Worm (Caenorhabditis elegans) whole organism, young adult: ENCODE measurements around the gene scl-13.

Source experiments
- B0261.1 ChIP-seq: sonication (generic microtip); optimal IDR thresholded peaks from 2 replicates; lab custom pipeline; 2016; ENCODE audit warnings: mild to moderate bottlenecking, missing genetic modification characterization, moderate library complexity, missing compliant biosample characterization
- B0336.3 ChIP-seq: fragments of 200-800 bp; sonication (Bioruptor generic); IDR thresholded peaks from 2 replicates; pipeline ENCODE4 v1.3.6; 2022; ENCODE audit warnings: missing genetic modification characterization, missing compliant biosample characterization
- F10E7.11 ChIP-seq: sonication (generic microtip); optimal IDR thresholded peaks from 2 replicates; lab custom pipeline; 2017; ENCODE audit warnings: mild to moderate bottlenecking, missing genetic modification characterization, moderate library complexity, missing compliant biosample characterization
- F57A8.1 ChIP-seq: fragments of 200-800 bp; sonication (Bioruptor generic); optimal IDR thresholded peaks from 2 replicates; lab custom pipeline; 2018; ENCODE audit warnings: mild to moderate bottlenecking, missing genetic modification characterization, moderate library complexity, missing compliant biosample characterization
- K11D2.4 ChIP-seq: fragments of 200-800 bp; sonication (Bioruptor generic); IDR thresholded peaks from 2 replicates; pipeline ENCODE4 v1.3.6; 2022; ENCODE audit warnings: missing genetic modification reagents, missing genetic modification characterization, missing compliant biosample characterization
- Y67H2A.10 ChIP-seq: fragments of 200-800 bp; sonication (Bioruptor generic); conservative IDR thresholded peaks from 2 replicates; pipeline ENCODE4 v1.3.6; 2022; ENCODE audit warnings: missing genetic modification reagents, missing genetic modification characterization, missing compliant biosample characterization
- akir-1 ChIP-seq: fragments of 200-800 bp; sonication (Bioruptor generic); optimal IDR thresholded peaks from 2 replicates; lab custom pipeline; 2018; ENCODE audit warnings: mild to moderate bottlenecking, missing genetic modification characterization, moderate library complexity, missing compliant biosample characterization
- ccch-3 ChIP-seq: fragments of 200-800 bp; sonication (Bioruptor generic); optimal IDR thresholded peaks from 2 replicates; lab custom pipeline; 2018; ENCODE audit warnings: mild to moderate bottlenecking, missing genetic modification characterization, missing compliant biosample characterization
- cebp-1 ChIP-seq, 2 experiments: fragments of 200-800 bp in 1 of 2; sonication (Bioruptor generic) in 1 of 2; sonication (generic microtip) in 1 of 2; IDR thresholded peaks in 1 of 2; optimal IDR thresholded peaks in 1 of 2; 2 replicates each; pipeline versions ENCODE4 v1.3.6 to Lab custom; 2017 to 2022; ENCODE audit warnings: missing compliant biosample characterization in 2 of 2, missing genetic modification characterization in 2 of 2, mild to moderate bottlenecking in 1 of 2, missing genetic modification reagents in 1 of 2, moderate library complexity in 1 of 2
- cebp-2 ChIP-seq: fragments of 200-800 bp; sonication (Bioruptor generic); IDR thresholded peaks from 2 replicates; pipeline ENCODE4 v1.3.6; 2022; ENCODE audit warnings: missing genetic modification characterization, missing compliant biosample characterization
- ceh-27 ChIP-seq: fragments of 200-800 bp; sonication (Bioruptor generic); optimal IDR thresholded peaks from 2 replicates; lab custom pipeline; 2018; ENCODE audit warnings: mild to moderate bottlenecking, missing genetic modification characterization, moderate library complexity, missing compliant biosample characterization
- dpl-1 ChIP-seq: fragments of 150-350 bp; optimal IDR thresholded peaks from 2 replicates; lab custom pipeline; 2014; ENCODE audit warnings: missing biosample characterization, missing genetic modification reagents, missing genetic modification characterization
- egl-18 ChIP-seq: fragments of 200-800 bp; sonication (Bioruptor generic); IDR thresholded peaks from 2 replicates; pipeline ENCODE4 v1.3.6; 2022; ENCODE audit warnings: missing genetic modification reagents, missing genetic modification characterization, missing compliant biosample characterization
- egrh-3 ChIP-seq: fragments of 200-800 bp; sonication (Bioruptor generic); IDR thresholded peaks from 2 replicates; pipeline ENCODE4 v1.3.6; 2022; ENCODE audit warnings: missing genetic modification reagents, missing genetic modification characterization, missing compliant biosample characterization
- ekl-4 ChIP-seq: fragments of 200-800 bp; sonication (Bioruptor generic); IDR thresholded peaks from 2 replicates; pipeline ENCODE4 v1.3.6; 2022; ENCODE audit warnings: missing genetic modification reagents, missing genetic modification characterization, missing compliant biosample characterization
- hlh-26 ChIP-seq: fragments of 200-800 bp; sonication (Bioruptor generic); conservative IDR thresholded peaks from 2 replicates; pipeline ENCODE4 v1.3.6; 2022; ENCODE audit warnings: missing genetic modification reagents, missing genetic modification characterization, missing compliant biosample characterization
- lag-1 ChIP-seq: fragments of 200-800 bp; sonication (Bioruptor generic); IDR thresholded peaks from 2 replicates; pipeline ENCODE4 v1.3.6; 2022; ENCODE audit warnings: missing genetic modification reagents, missing genetic modification characterization, missing compliant biosample characterization
- lin-26 ChIP-seq: fragments of 200-800 bp; sonication (Bioruptor generic); IDR thresholded peaks from 2 replicates; pipeline ENCODE4 v1.3.6; 2022; ENCODE audit warnings: missing genetic modification reagents, missing genetic modification characterization, missing compliant biosample characterization
- lin-54 ChIP-seq: fragments of 200-800 bp; sonication (Bioruptor generic); optimal IDR thresholded peaks from 2 replicates; lab custom pipeline; 2018; ENCODE audit warnings: mild to moderate bottlenecking, missing genetic modification characterization, missing compliant biosample characterization
- lsy-27 ChIP-seq: sonication (generic microtip); optimal IDR thresholded peaks from 2 replicates; lab custom pipeline; 2017; ENCODE audit warnings: missing genetic modification characterization, mild to moderate bottlenecking, missing compliant biosample characterization, antibody characterized with exemption, missing genotype, borderline replicate concordance; ENCODE audit not compliant: insufficient read depth
- nhr-120 ChIP-seq: fragments of 200-800 bp; sonication (Bioruptor generic); IDR thresholded peaks from 2 replicates; pipeline ENCODE4 v1.3.6; 2022; ENCODE audit warnings: missing genetic modification characterization, missing compliant biosample characterization
- nhr-179 ChIP-seq: sonication (generic microtip); optimal IDR thresholded peaks from 2 replicates; lab custom pipeline; 2016; ENCODE audit warnings: mild to moderate bottlenecking, missing genetic modification characterization, missing compliant biosample characterization
- nhr-27 ChIP-seq: fragments of 200-800 bp; sonication (Bioruptor generic); optimal IDR thresholded peaks from 2 replicates; lab custom pipeline; 2018; ENCODE audit warnings: mild to moderate bottlenecking, missing genetic modification characterization, moderate library complexity, missing compliant biosample characterization
- nhr-90 ChIP-seq: sonication (generic microtip); optimal IDR thresholded peaks from 2 replicates; lab custom pipeline; 2016; ENCODE audit warnings: missing genotype, mild to moderate bottlenecking, missing genetic modification characterization, missing compliant biosample characterization
- rec-8 ChIP-seq, 2 experiments: sonication (generic microtip); optimal IDR thresholded peaks; 2 replicates each; lab custom pipeline; 2016; ENCODE audit warnings: mild to moderate bottlenecking in 2 of 2, missing genetic modification characterization in 2 of 2, missing genetic modification reagents in 2 of 2, missing genotype in 2 of 2, missing biosample characterization in 1 of 2, missing compliant biosample characterization in 1 of 2, moderate library complexity in 1 of 2
- snpc-3.4 ChIP-seq: sonication (generic microtip); optimal IDR thresholded peaks from 2 replicates; lab custom pipeline; 2017; ENCODE audit warnings: missing genetic modification characterization, mild to moderate bottlenecking, missing compliant biosample characterization, antibody characterized with exemption, moderate library complexity, missing genotype, missing genetic modification reagents
- snpc-4 ChIP-seq, 5 experiments: fragments of 150-350 bp in 1 of 5; sonication (generic microtip) in 4 of 5; optimal IDR thresholded peaks; 2 replicates each; lab custom pipeline; 2014 to 2018; ENCODE audit warnings: missing genetic modification characterization in 5 of 5, missing biosample characterization in 3 of 5, antibody characterized with exemption in 2 of 5, mild to moderate bottlenecking in 2 of 5, missing compliant biosample characterization in 2 of 5, missing genotype in 2 of 5, moderate library complexity in 2 of 5, missing genetic modification reagents in 1 of 5
- tlf-1 ChIP-seq: fragments of 200-800 bp; sonication (Bioruptor generic); optimal IDR thresholded peaks from 2 replicates; lab custom pipeline; 2018; ENCODE audit warnings: mild to moderate bottlenecking, missing genetic modification characterization, missing compliant biosample characterization
- unc-62 ChIP-seq: fragments of 150-350 bp; optimal IDR thresholded peaks from 2 replicates; lab custom pipeline; 2014; ENCODE audit warnings: missing biosample characterization, missing genetic modification reagents, missing genetic modification characterization
- xnd-1 ChIP-seq: sonication (generic microtip); optimal IDR thresholded peaks from 2 replicates; lab custom pipeline; 2016; ENCODE audit warnings: missing genotype, missing genetic modification reagents, missing genetic modification characterization, missing compliant biosample characterization
- zfh-2 ChIP-seq: fragments of 200-800 bp; sonication (Bioruptor generic); conservative IDR thresholded peaks from 2 replicates; pipeline ENCODE4 v1.3.6; 2022; ENCODE audit warnings: missing genetic modification reagents, missing genetic modification characterization, missing compliant biosample characterization
- zim-3 ChIP-seq: sonication (generic microtip); optimal IDR thresholded peaks from 2 replicates; lab custom pipeline; 2017; ENCODE audit warnings: mild to moderate bottlenecking, missing genetic modification characterization, moderate library complexity, missing compliant biosample characterization
- ztf-22 ChIP-seq: fragments of 200-800 bp; sonication (Bioruptor generic); optimal IDR thresholded peaks from 2 replicates; lab custom pipeline; 2018; ENCODE audit warnings: mild to moderate bottlenecking, missing genetic modification characterization, moderate library complexity, missing compliant biosample characterization

Gene scl-13

ce11 chrV:3811541-3811940 lies at the start of gene scl-13:
Gene scl-13, minus strand, starts transcription at chrV:3811641.
- no peak for TF ChIP-seq zfh-2 (GFP tag; lab: Robert Waterston, UW)
- no peak for TF ChIP-seq B0261.1
- TF ChIP-seq unc-62 (GFP tag; lab: Kevin White, UChicago) = no peak
- no peak for TF ChIP-seq lin-54 (GFP tag; lab: Kevin White, UChicago)
- no peak for TF ChIP-seq B0336.3 (GFP tag; lab: Robert Waterston, UW)
- no peak for TF ChIP-seq ceh-27 (GFP tag; lab: Kevin White, UChicago)
- no peak for TF ChIP-seq cebp-1 (GFP tag; IDR thresholded peaks at IDR 0.05; lab: Robert Waterston, UW)
- TF ChIP-seq cebp-1 (tag; optimal IDR thresholded peaks at IDR 0.05; lab: Kevin White, UChicago) = no peak
- no peak for TF ChIP-seq nhr-120 (GFP tag; lab: Robert Waterston, UW)
- no peak for TF ChIP-seq ekl-4 (GFP tag; lab: Robert Waterston, UW)
- no peak for TF ChIP-seq dpl-1 (GFP tag; lab: Kevin White, UChicago)
- TF ChIP-seq ztf-22 (GFP tag; lab: Kevin White, UChicago) = no peak
- TF ChIP-seq xnd-1 (tag; lab: Kevin White, UChicago) = no peak
- no peak for TF ChIP-seq tlf-1 (GFP tag; lab: Kevin White, UChicago)
- no peak for TF ChIP-seq nhr-27 (tag; lab: Kevin White, UChicago)
- TF ChIP-seq nhr-90 = no peak
- no peak for TF ChIP-seq zim-3 (tag; lab: Kevin White, UChicago)

DNA sequence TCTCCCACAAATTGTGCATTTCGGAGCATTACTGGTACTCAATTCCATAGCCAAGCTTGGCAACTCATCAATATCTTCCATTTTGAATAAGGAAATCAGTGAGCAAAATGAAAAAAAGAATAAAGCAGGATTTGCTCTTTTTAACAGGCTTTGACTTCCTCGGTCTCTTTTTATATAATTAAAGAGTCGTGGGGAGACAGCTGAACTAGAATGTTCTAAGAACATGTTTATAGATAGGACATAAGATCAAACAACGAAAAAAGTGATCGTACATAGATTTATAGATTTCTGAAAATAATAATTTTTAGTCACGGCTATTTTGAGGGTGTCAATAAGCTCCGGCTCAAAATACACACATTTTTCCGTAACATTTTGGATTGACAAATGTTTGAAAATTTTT lies 48.7 kb upstream of the scl-13 start, which contains the start of gene nhr-189:
Gene nhr-189, minus strand, starts transcription at position 121 of the 400 bp plus-strand sequence.
- TF ChIP-seq ccch-3 (GFP tag; lab: Kevin White, UChicago) (no peak), F10E7.11 (tag; lab: Kevin White, UChicago) (no peak), akir-1 (no peak), lag-1 (GFP tag; lab: Robert Waterston, UW) (no peak), snpc-4 (GFP tag; optimal IDR thresholded peaks at IDR 0.05; lab: Kevin White, UChicago) (no peak), snpc-4 (tag; optimal IDR thresholded peaks at IDR 0.05; lab: Kevin White, UChicago) (no peak), zfh-2 (GFP tag; lab: Robert Waterston, UW) (no peak)

ce11 chrV:3857778-3858177 lies 46.3 kb upstream of the scl-13 start, which contains the start of gene nhr-188:
Gene nhr-188, minus strand, starts transcription at chrV:3857861.
- TF ChIP-seq K11D2.4 (GFP tag; lab: Robert Waterston, UW) (no peak), lag-1 (GFP tag; lab: Robert Waterston, UW) (no peak), F57A8.1 (GFP tag; lab: Kevin White, UChicago) (no peak), hlh-26 (GFP tag; lab: Robert Waterston, UW) (no peak), egrh-3 (GFP tag; lab: Robert Waterston, UW) (no peak), snpc-3.4 (no peak), lin-26 (GFP tag; lab: Robert Waterston, UW) (no peak), B0336.3 (GFP tag; lab: Robert Waterston, UW) (no peak), egl-18 (no peak), rec-8 (tag; optimal IDR thresholded peaks at IDR 0.05; lab: Kevin White, UChicago) (no peak), cebp-2 (no peak), nhr-179 (no peak), lsy-27 (tag; lab: Kevin White, UChicago) (no peak), Y67H2A.10 (GFP tag; lab: Robert Waterston, UW) (no peak)
